Worm (Caenorhabditis elegans): Measurements from ENCODE around the gene Y51H4A.25.
"Not testable (repeated sequence)": the region's sequence is repeated elsewhere in the genome, so short reads cannot be mapped to it uniquely, and the experiment has no call there.

Y51H4A.25 gene

DNA sequence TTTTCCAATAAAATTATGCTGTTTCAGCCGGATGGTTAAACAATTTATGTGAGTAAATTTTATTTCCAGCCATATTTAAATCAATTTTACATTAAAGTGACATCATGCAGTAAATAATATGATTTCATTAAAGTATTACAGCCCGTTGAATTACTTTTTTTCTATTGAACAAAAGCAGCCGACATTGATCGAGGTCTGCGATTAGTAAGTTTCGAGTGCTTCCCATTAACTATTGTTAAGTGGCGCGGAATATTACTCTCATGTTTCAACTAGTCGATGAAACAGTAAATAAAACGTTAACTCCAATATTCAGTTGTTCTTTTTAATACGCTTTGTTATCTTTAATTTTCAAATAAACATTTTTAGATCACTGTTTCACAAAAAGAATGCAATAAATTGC lies 17.5 kb upstream of the Y51H4A.25 start:
- TF ChIP-seq bed-2 (GFP tag; IDR thresholded peaks at IDR 0.05): no peak
- no peak for TF ChIP-seq snpc-4 (GFP tag; optimal IDR thresholded peaks at IDR 0.05)
- TF ChIP-seq snpc-4 (tag; optimal IDR thresholded peaks at IDR 0.05): peak in 3 of 4 experiments; percentile 27 to 72 (median 58)
- no peak for TF ChIP-seq Y53G8AR.9 (GFP tag; conservative IDR thresholded peaks at IDR 0.05)
- TF ChIP-seq ets-4 (GFP tag; optimal IDR thresholded peaks at IDR 0.05): no peak
- TF ChIP-seq dpl-1 (GFP tag; optimal IDR thresholded peaks at IDR 0.05): no peak
- no peak for TF ChIP-seq F22D6.2 (tag; optimal IDR thresholded peaks at IDR 0.05)
- TF ChIP-seq nhr-120 (GFP tag; IDR thresholded peaks at IDR 0.05): no peak
- no peak for TF ChIP-seq tbp1 (GFP tag; optimal IDR thresholded peaks at IDR 0.05)
- TF ChIP-seq lin-35 (GFP tag; optimal IDR thresholded peaks at IDR 0.05): no peak
- no peak for TF ChIP-seq madf-8 (GFP tag; conservative IDR thresholded peaks at IDR 0.05)
- no peak for TF ChIP-seq ceh-79 (tag; optimal IDR thresholded peaks at IDR 0.05)
- TF ChIP-seq F23B12.7 (tag; optimal IDR thresholded peaks at IDR 0.05; ENCODE audit: insufficient read depth): no peak
- TF ChIP-seq aptf-2 (GFP tag; conservative IDR thresholded peaks at IDR 0.05): no peak
- peak; percentile 75; the same call in 1 of the 2 replicates for TF ChIP-seq attf-6 (GFP tag; IDR thresholded peaks at IDR 0.05)
- TF ChIP-seq ztf-6 (GFP tag; IDR thresholded peaks at IDR 0.05): no peak
- TF ChIP-seq B0019.2 (GFP tag; conservative IDR thresholded peaks at IDR 0.05): no peak
- TF ChIP-seq egl-44 (GFP tag; IDR thresholded peaks at IDR 0.05): no peak

DNA sequence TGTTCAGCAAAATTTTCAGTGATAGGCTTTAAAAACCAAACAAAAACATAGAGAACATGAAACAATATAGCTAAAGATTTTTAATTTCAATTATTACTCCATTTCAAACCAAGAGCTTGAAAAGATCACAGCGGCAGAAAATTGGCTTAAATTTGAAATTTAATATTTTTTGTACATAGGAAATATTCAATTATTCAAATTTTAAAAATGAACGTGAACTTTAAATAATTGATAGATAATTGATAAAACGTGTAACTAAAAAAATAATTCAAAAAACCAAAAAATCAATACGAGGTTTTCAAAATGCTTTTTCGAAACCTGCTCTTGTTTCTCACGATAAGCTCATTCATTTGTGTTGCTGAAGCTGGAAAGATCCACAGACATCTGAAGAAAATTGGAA lies 15.7 kb upstream of the Y51H4A.25 start, which contains the start of gene Y51H4A.22:
TSS of gene Y51H4A.22 (plus strand) at position 301 of the 400 bp plus-strand sequence.
- TF ChIP-seq ets-4 (GFP tag; optimal IDR thresholded peaks at IDR 0.05) (no peak), madf-10 (tag; optimal IDR thresholded peaks at IDR 0.05) (no peak), C17E4.6 (GFP tag; IDR thresholded peaks at IDR 0.05) (no peak), madf-8 (GFP tag; conservative IDR thresholded peaks at IDR 0.05) (no peak)

DNA sequence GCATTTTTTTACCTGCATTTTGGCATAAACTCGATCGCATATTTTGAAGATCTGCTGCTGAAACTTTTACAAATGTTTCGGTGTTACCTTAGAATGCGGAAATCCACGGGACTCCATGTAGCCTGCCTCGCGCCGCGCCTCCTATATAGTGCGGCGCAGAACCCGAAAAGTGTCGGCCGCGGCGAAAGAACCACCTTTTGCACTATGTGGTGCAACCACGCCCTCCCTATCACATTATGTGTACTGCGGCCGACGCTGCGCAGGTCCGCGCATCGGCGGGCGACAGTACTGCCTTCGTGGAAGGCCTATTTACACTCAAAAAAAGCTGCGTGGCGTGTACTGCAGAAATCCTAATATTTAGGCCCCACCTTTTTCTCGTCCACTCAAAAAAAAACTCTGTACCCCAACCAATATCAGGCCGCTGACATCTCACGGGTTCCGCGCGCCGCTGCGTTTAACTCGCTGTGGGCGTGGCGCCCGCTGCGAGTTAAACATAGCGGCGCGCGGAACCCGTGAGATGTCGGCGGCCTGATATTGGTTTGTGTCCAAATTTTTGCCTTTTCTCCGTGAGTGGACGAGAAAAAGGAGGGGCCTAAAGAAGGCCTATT lies 14.0 kb upstream of the Y51H4A.25 start:
- TF ChIP-seq Y95B8A.8 (GFP tag; IDR thresholded peaks at IDR 0.05) (no peak), rcor-1 (GFP tag; IDR thresholded peaks at IDR 0.05) (no peak), dpl-1 (GFP tag; optimal IDR thresholded peaks at IDR 0.05) (no peak), ceh-27 (GFP tag; optimal IDR thresholded peaks at IDR 0.05) (no peak), attf-6 (GFP tag; IDR thresholded peaks at IDR 0.05) (0 out of 2 replicates have a peak, but pooled peaks have one; percentile 46), hmg-1.2 (GFP tag; IDR thresholded peaks at IDR 0.05) (no peak), snpc-1.1 (tag; optimal IDR thresholded peaks at IDR 0.05; ENCODE audit: insufficient read depth) (no peak), lag-1 (GFP tag; IDR thresholded peaks at IDR 0.05) (no peak), snpc-4 (GFP tag; optimal IDR thresholded peaks at IDR 0.05) (no peak), snpc-4 (tag; optimal IDR thresholded peaks at IDR 0.05) (peak in 3 of 4 experiments; percentile 26 to 91 (median 59)), nfya-2 (GFP tag; IDR thresholded peaks at IDR 0.05) (no peak), zim-3 (tag; optimal IDR thresholded peaks at IDR 0.05) (no peak)

DNA sequence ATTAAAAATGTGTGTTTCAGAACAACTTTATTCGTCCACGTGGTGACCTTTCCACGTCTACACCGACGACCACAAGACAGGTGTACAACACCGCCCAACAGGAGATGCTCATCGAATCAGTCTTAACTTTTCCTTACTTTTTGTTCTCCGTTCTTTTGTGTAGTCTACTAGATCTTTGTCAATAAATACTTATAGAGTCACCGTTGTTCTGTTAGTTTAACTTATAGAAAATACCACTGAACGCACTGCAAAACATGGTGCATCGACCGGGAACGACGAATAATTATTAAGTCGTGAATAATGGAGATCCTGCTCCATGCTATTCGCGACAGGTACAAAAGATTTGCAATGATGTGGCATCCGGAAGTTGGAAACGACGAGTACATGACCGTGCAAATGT lies 13.5 kb upstream of the Y51H4A.25 start, which contains the start of gene Y51H4A.23:
TSS of gene Y51H4A.23 (plus strand) at position 301 of the 400 bp plus-strand sequence.
- not testable (repeated sequence) for TF ChIP-seq madf-8 (GFP tag; conservative IDR thresholded peaks at IDR 0.05); lin-54 (GFP tag; optimal IDR thresholded peaks at IDR 0.05); F23B12.7 (tag; optimal IDR thresholded peaks at IDR 0.05; ENCODE audit: insufficient read depth)

DNA sequence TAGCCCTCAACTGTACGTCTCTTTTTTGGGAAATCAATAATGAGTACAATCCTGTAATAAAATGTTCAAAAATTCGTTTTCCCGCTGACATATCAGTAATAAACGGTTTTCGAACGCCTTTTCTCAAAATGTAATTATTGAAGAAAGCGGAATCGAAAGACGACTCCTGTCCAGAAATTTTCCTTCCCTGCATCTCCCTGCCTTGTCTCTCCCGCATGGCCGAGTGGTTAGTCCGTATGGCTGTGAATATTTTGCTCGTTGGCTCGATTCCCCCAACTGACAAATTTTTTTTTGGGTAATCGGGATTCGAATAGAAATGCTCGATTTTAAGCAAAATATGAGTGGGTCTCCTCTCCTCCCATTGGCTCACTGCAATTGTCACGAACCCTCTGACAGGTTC lies 4.9 kb upstream of the Y51H4A.25 start:
- TF ChIP-seq hmg-20 (GFP tag; IDR thresholded peaks at IDR 0.05): 0 out of 2 replicates have a peak, but pooled peaks have one; percentile 38
- TF ChIP-seq snpc-4 (GFP tag; optimal IDR thresholded peaks at IDR 0.05): not testable (repeated sequence)
- TF ChIP-seq snpc-4 (tag; optimal IDR thresholded peaks at IDR 0.05): peak in 1 of 4 experiments; percentile 87
- TF ChIP-seq rpc-1 (optimal IDR thresholded peaks at IDR 0.05): peak; percentile 12
- peak; percentile 56 for TF ChIP-seq rpc-1 (tag; optimal IDR thresholded peaks at IDR 0.05)
- peak; percentile 98 for TF ChIP-seq attf-6 (GFP tag; IDR thresholded peaks at IDR 0.05)
- peak; percentile 79 for TF ChIP-seq Y56A3A.18 (GFP tag; IDR thresholded peaks at IDR 0.05)
- TF ChIP-seq hmg-1.2 (GFP tag; IDR thresholded peaks at IDR 0.05): peak; percentile 76
- 0 out of 2 replicates have a peak, but pooled peaks have one; percentile 63 for TF ChIP-seq madf-3 (GFP tag; IDR thresholded peaks at IDR 0.05)
- peak; percentile 78; the same call in 1 of the 2 replicates for TF ChIP-seq ztf-25 (GFP tag; IDR thresholded peaks at IDR 0.05)
- TF ChIP-seq mcd-1 (GFP tag; IDR thresholded peaks at IDR 0.05): peak; percentile 47
- peak; percentile 94 for TF ChIP-seq lin-26 (GFP tag; IDR thresholded peaks at IDR 0.05)
- peak; percentile 83 for TF ChIP-seq tbp1 (GFP tag; optimal IDR thresholded peaks at IDR 0.05)
- TF ChIP-seq rcor-1 (GFP tag; IDR thresholded peaks at IDR 0.05): peak; percentile 62
- TF ChIP-seq aptf-3 (GFP tag; IDR thresholded peaks at IDR 0.05): 0 out of 2 replicates have a peak, but pooled peaks have one; percentile 39
- peak; percentile 78; the same call in 1 of the 2 replicates for TF ChIP-seq cebp-2 (GFP tag; IDR thresholded peaks at IDR 0.05)
- peak; percentile 27; the same call in 1 of the 2 replicates for TF ChIP-seq D2030.7 (GFP tag; IDR thresholded peaks at IDR 0.05)

Measured in whole organism, young adult.